Fruit fly (Drosophila melanogaster): ENCODE measurements around the gene Gr10a.

Gene Gr10a

DNA sequence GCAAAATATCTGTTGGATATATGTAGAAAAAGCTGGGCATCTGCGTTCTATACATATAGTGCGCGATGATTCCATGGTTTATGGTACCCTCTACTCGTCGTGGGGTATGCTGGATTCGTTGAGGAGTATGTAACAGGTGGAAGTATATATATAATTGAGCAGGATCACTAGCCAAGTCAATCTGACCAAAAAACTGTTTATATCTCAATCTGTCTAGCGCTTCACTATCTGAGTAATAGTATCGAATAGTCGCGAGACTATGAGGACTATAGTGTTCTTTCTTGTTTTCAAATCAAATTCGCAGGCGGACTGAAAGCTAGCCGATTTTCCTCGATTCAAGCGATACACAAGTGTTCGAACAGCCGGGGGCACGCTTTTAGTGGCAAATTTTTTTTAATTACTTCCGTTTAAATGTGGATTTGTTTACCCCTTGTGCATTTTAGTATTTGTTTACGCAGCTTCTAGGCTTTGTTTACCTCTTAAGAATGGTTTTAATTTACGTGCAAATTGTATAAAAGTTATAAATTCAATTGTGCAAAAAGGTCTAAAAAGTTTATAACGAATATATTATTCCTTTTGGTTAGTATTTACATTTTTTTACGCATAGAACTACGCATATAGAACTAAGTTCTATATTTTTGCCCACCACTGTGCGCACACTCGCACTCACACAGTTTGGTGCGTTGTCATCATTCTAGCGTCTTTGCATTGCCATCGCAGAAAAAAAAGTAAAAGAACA lies 26.4 kb downstream of the Gr10a start (continued):
- TF ChIP-seq nmo (GFP tag; optimal IDR thresholded peaks at IDR 0.05) (peak; percentile 83), ci (GFP tag; IDR thresholded peaks at IDR 0.05) (peak; percentile 90), Hey (tag; optimal IDR thresholded peaks at IDR 0.05) (peak; percentile 5), HmgZ (tag; optimal IDR thresholded peaks at IDR 0.05) (peak; percentile 84), CG5180 (GFP tag; optimal IDR thresholded peaks at IDR 0.05) (peak; percentile 70), CG15269 (tag; optimal IDR thresholded peaks at IDR 0.05) (peak; percentile 81), Hand (GFP tag; optimal IDR thresholded peaks at IDR 0.05) (peak; percentile 61), dan (GFP tag; IDR thresholded peaks at IDR 0.05) (peak; percentile 60; the same call in 1 of the 2 replicates), CG14014 (GFP tag; IDR thresholded peaks at IDR 0.05) (peak; percentile 86), CG9437 (GFP tag; optimal IDR thresholded peaks at IDR 0.05) (peak; percentile 62), CG14710 (tag; optimal IDR thresholded peaks at IDR 0.05) (peak; percentile 53), yki (optimal IDR thresholded peaks at IDR 0.05) (no peak), Sry-δ (GFP tag; optimal IDR thresholded peaks at IDR 0.05) (peak; percentile 28), CG12744 (GFP tag; optimal IDR thresholded peaks at IDR 0.05) (peak; percentile 67), CG3847 (GFP tag; IDR thresholded peaks at IDR 0.05) (peak; percentile 79), fru (optimal IDR thresholded peaks at IDR 0.05) (no peak), CG12071 (GFP tag; optimal IDR thresholded peaks at IDR 0.05) (peak; percentile 78), CG4404 (GFP tag; IDR thresholded peaks at IDR 0.05) (peak; percentile 64; the same call in 1 of the 2 replicates), ac (GFP tag; optimal IDR thresholded peaks at IDR 0.05) (no peak), Adf1 (GFP tag; IDR thresholded peaks at IDR 0.05) (peak; percentile 56; the same call in 1 of the 2 replicates), Stat92E (GFP tag; optimal IDR thresholded peaks at IDR 0.05) (no peak), CG2875 (GFP tag; optimal IDR thresholded peaks at IDR 0.05) (peak; percentile 40), CTCF (GFP tag; optimal IDR thresholded peaks at IDR 0.05) (no peak), CG7928 (GFP tag; optimal IDR thresholded peaks at IDR 0.05) (peak; percentile 39), aop (GFP tag; IDR thresholded peaks at IDR 0.05) (0 out of 2 replicates have a peak, but pooled peaks have one; percentile 22), Med (GFP tag) (peak; percentile 98), CG6683 (GFP tag; optimal IDR thresholded peaks at IDR 0.05) (peak; percentile 25), CG10431 (GFP tag; optimal IDR thresholded peaks at IDR 0.05) (no peak), croc (GFP tag; conservative IDR thresholded peaks at IDR 0.05) (peak; percentile 43; the same call in 1 of the 3 replicates), HLH4C (GFP tag; IDR thresholded peaks at IDR 0.05; ENCODE audit: partially characterized antibody) (no peak), tgo (GFP tag; IDR thresholded peaks at IDR 0.05) (peak; percentile 86), CG3838 (GFP tag; optimal IDR thresholded peaks at IDR 0.05) (peak; percentile 60), usp (GFP tag; optimal IDR thresholded peaks at IDR 0.05) (no peak), CG32772 (GFP tag; IDR thresholded peaks at IDR 0.05) (peak; percentile 85), CG6765 (GFP tag; optimal IDR thresholded peaks at IDR 0.05) (peak; percentile 49), CG10147 (GFP tag; optimal IDR thresholded peaks at IDR 0.05) (peak; percentile 73), row (GFP tag; IDR thresholded peaks at IDR 0.05) (peak; percentile 90), B-H1 (GFP tag; IDR thresholded peaks at IDR 0.05) (peak; percentile 76), Rfx (GFP tag; IDR thresholded peaks at IDR 0.05) (peak; percentile 94), twi (tag; optimal IDR thresholded peaks at IDR 0.05) (peak; percentile 42), fd3F (GFP tag; optimal IDR thresholded peaks at IDR 0.05) (peak; percentile 60), CG17829 (tag; optimal IDR thresholded peaks at IDR 0.05) (peak; percentile 56), CG18476 (GFP tag; optimal IDR thresholded peaks at IDR 0.05) (peak; percentile 68), CG31441 (GFP tag; IDR thresholded peaks at IDR 0.05) (peak; percentile 77), CG17359 (tag; optimal IDR thresholded peaks at IDR 0.05) (peak; percentile 80), HLH54F (GFP tag; optimal IDR thresholded peaks at IDR 0.05) (peak; percentile 72), CG7987 (GFP tag; optimal IDR thresholded peaks at IDR 0.05) (no peak), lilli (GFP tag; optimal IDR thresholded peaks at IDR 0.05) (peak; percentile 86), tin (GFP tag; optimal IDR thresholded peaks at IDR 0.05) (peak; percentile 49), ato (GFP tag; IDR thresholded peaks at IDR 0.05; ENCODE audit: partially characterized antibody) (no peak)
